Worm (Caenorhabditis elegans) whole organism, L1 larva: ENCODE results near the gene T22D1.1.

ENCODE experiments used
- C04F5.9 ChIP-seq: sonication (generic microtip); optimal IDR thresholded peaks from 2 replicates; lab custom pipeline; 2016; ENCODE audit warnings: missing genetic modification characterization, missing compliant biosample characterization
- C34B4.2 ChIP-seq: sonication (generic microtip); optimal IDR thresholded peaks from 2 replicates; lab custom pipeline; 2017; ENCODE audit warnings: mild to moderate bottlenecking, missing genetic modification characterization, missing compliant biosample characterization
- aly-2 ChIP-seq: fragments of 150-350 bp; optimal IDR thresholded peaks from 2 replicates; lab custom pipeline; 2014; ENCODE audit warnings: missing biosample characterization, missing genetic modification characterization
- ama-1 ChIP-seq: fragments of 150-350 bp; optimal IDR thresholded peaks from 2 replicates; lab custom pipeline; 2014
- ceh-82 ChIP-seq, 3 experiments: fragments of 150-350 bp in 1 of 3; sonication (generic microtip) in 2 of 3; optimal IDR thresholded peaks; 2 replicates each; lab custom pipeline; 2014 to 2017; ENCODE audit warnings: missing biosample characterization in 3 of 3, missing genetic modification characterization in 3 of 3
- ceh-90 ChIP-seq: sonication (generic microtip); optimal IDR thresholded peaks from 2 replicates; lab custom pipeline; 2016; ENCODE audit warnings: missing genetic modification characterization, missing compliant biosample characterization
- ces-1 ChIP-seq: fragments of 150-350 bp; optimal IDR thresholded peaks from 2 replicates; lab custom pipeline; 2014; ENCODE audit warnings: missing biosample characterization, missing genetic modification reagents, missing genetic modification characterization
- dpl-1 ChIP-seq, 3 experiments: fragments of 150-350 bp in 2 of 3; sonication (generic microtip) in 1 of 3; optimal IDR thresholded peaks; 2 replicates each; lab custom pipeline; 2014 to 2017; ENCODE audit warnings: missing biosample characterization in 3 of 3, missing genetic modification characterization in 3 of 3, missing genetic modification reagents in 3 of 3
- dsc-1 ChIP-seq: sonication (generic microtip); optimal IDR thresholded peaks from 2 replicates; lab custom pipeline; 2016; ENCODE audit warnings: mild to moderate bottlenecking, missing genetic modification characterization, missing compliant biosample characterization
- efl-3 ChIP-seq: fragments of 200-800 bp; sonication (Bioruptor generic); optimal IDR thresholded peaks from 2 replicates; lab custom pipeline; 2018; ENCODE audit warnings: mild to moderate bottlenecking, missing genetic modification characterization, missing compliant biosample characterization
- elt-2 ChIP-seq: sonication (generic microtip); optimal IDR thresholded peaks from 2 replicates; lab custom pipeline; 2016; ENCODE audit warnings: missing genetic modification characterization, mild to moderate bottlenecking, inconsistent platforms, missing compliant biosample characterization, missing genetic modification reagents
- elt-3 ChIP-seq, 6 experiments: fragments of 150-350 bp in 1 of 6; sonication (generic microtip); optimal IDR thresholded peaks; 2 replicates each; lab custom pipeline; 2017 to 2018; ENCODE audit warnings: missing biosample characterization in 6 of 6, missing genetic modification characterization in 6 of 6, inconsistent platforms in 1 of 6
- fkh-10 ChIP-seq: sonication (generic microtip); optimal IDR thresholded peaks from 2 replicates; lab custom pipeline; 2017; ENCODE audit warnings: missing biosample characterization, missing genetic modification reagents, missing genetic modification characterization
- fkh-8 ChIP-seq: sonication (generic microtip); optimal IDR thresholded peaks from 2 replicates; lab custom pipeline; 2016; ENCODE audit warnings: mild to moderate bottlenecking, missing genetic modification characterization, missing compliant biosample characterization
- hlh-4 ChIP-seq: sonication (generic microtip); optimal IDR thresholded peaks from 2 replicates; lab custom pipeline; 2016; ENCODE audit warnings: mild to moderate bottlenecking, missing genetic modification characterization, missing compliant biosample characterization
- hpl-2 ChIP-seq: fragments of 150-350 bp; optimal IDR thresholded peaks from 2 replicates; lab custom pipeline; 2014; ENCODE audit warnings: missing biosample characterization, missing genetic modification reagents, missing genetic modification characterization
- isw-1 ChIP-seq: fragments of 200-800 bp; sonication (Bioruptor generic); IDR thresholded peaks from 2 replicates; pipeline ENCODE4 v1.3.6; 2022; ENCODE audit warnings: missing genetic modification characterization, missing compliant biosample characterization
- lin-14 ChIP-seq: fragments of 200-800 bp; sonication (Bioruptor generic); optimal IDR thresholded peaks from 2 replicates; lab custom pipeline; 2018; ENCODE audit warnings: mild to moderate bottlenecking, missing genetic modification characterization, moderate library complexity, missing compliant biosample characterization
- lir-3 ChIP-seq: sonication (generic microtip); optimal IDR thresholded peaks from 2 replicates; lab custom pipeline; 2016; ENCODE audit warnings: mild to moderate bottlenecking, missing genetic modification characterization, moderate library complexity, missing compliant biosample characterization; ENCODE audit not compliant: poor library complexity
- lsy-2 ChIP-seq, 2 experiments: fragments of 150-350 bp; optimal IDR thresholded peaks; 2 replicates each; lab custom pipeline; 2014; ENCODE audit warnings: missing biosample characterization in 2 of 2, missing genetic modification characterization in 2 of 2
- mab-9 ChIP-seq: fragments of 200-800 bp; sonication (Bioruptor generic); IDR thresholded peaks from 2 replicates; pipeline ENCODE4 v1.3.6; 2022; ENCODE audit warnings: missing genetic modification reagents, missing genetic modification characterization, missing compliant biosample characterization
- mdl-1 ChIP-seq, 2 experiments: fragments of 150-350 bp; optimal IDR thresholded peaks; 2 replicates each; lab custom pipeline; 2014 to 2017; ENCODE audit warnings: missing biosample characterization in 2 of 2, missing genetic modification characterization in 2 of 2, inconsistent platforms in 1 of 2
- mef-2 ChIP-seq: fragments of 150-350 bp; optimal IDR thresholded peaks from 2 replicates; lab custom pipeline; 2014; ENCODE audit warnings: missing biosample characterization, missing genetic modification characterization
- mep-1 ChIP-seq: fragments of 150-350 bp; optimal IDR thresholded peaks from 2 replicates; lab custom pipeline; 2014; ENCODE audit warnings: missing biosample characterization, missing genetic modification characterization
- nhr-12 ChIP-seq: sonication (generic microtip); optimal IDR thresholded peaks from 2 replicates; lab custom pipeline; 2017; ENCODE audit warnings: missing biosample characterization, missing genetic modification characterization
- nhr-47 ChIP-seq: sonication (generic microtip); optimal IDR thresholded peaks from 2 replicates; lab custom pipeline; 2016; ENCODE audit warnings: mild to moderate bottlenecking, missing genetic modification characterization, moderate library complexity, missing compliant biosample characterization
- nhr-71 ChIP-seq: sonication (generic microtip); optimal IDR thresholded peaks from 2 replicates; lab custom pipeline; 2016; ENCODE audit warnings: mild to moderate bottlenecking, missing genetic modification characterization, moderate library complexity, missing compliant biosample characterization
- nhr-84 ChIP-seq: sonication (generic microtip); optimal IDR thresholded peaks from 2 replicates; lab custom pipeline; 2017; ENCODE audit warnings: missing biosample characterization, missing genetic modification characterization
- pax-3 ChIP-seq: fragments of 200-800 bp; sonication (Bioruptor generic); optimal IDR thresholded peaks from 2 replicates; lab custom pipeline; 2018; ENCODE audit warnings: mild to moderate bottlenecking, missing genetic modification characterization, moderate library complexity, missing compliant biosample characterization
- pqm-1 ChIP-seq: sonication (generic microtip); optimal IDR thresholded peaks from 3 replicates; lab custom pipeline; 2017; ENCODE audit warnings: missing biosample characterization, missing genetic modification characterization
- rnt-1 ChIP-seq: sonication (generic microtip); optimal IDR thresholded peaks from 2 replicates; lab custom pipeline; 2016; ENCODE audit warnings: mild to moderate bottlenecking, missing genetic modification characterization, moderate library complexity, missing compliant biosample characterization
- snpc-4 ChIP-seq: fragments of 150-350 bp; optimal IDR thresholded peaks from 2 replicates; lab custom pipeline; 2014; ENCODE audit warnings: missing biosample characterization, missing genetic modification characterization
- sup-37 ChIP-seq: fragments of 200-800 bp; sonication (Bioruptor generic); optimal IDR thresholded peaks from 2 replicates; lab custom pipeline; 2018; ENCODE audit warnings: mild to moderate bottlenecking, missing genetic modification characterization, missing compliant biosample characterization
- swsn-7 ChIP-seq: sonication (generic microtip); optimal IDR thresholded peaks from 2 replicates; lab custom pipeline; 2016; ENCODE audit warnings: missing genetic modification characterization, missing compliant biosample characterization
- tbx-2 ChIP-seq: sonication (generic microtip); optimal IDR thresholded peaks from 2 replicates; lab custom pipeline; 2016; ENCODE audit warnings: missing genetic modification characterization, missing compliant biosample characterization
- tlp-1 ChIP-seq: fragments of 150-350 bp; optimal IDR thresholded peaks from 2 replicates; lab custom pipeline; 2014; ENCODE audit warnings: missing biosample characterization, missing genetic modification characterization
- unc-86 ChIP-seq: sonication (generic microtip); optimal IDR thresholded peaks from 2 replicates; lab custom pipeline; 2016; ENCODE audit warnings: missing genetic modification characterization, missing compliant biosample characterization
- xbp-1 ChIP-seq: sonication (generic microtip); optimal IDR thresholded peaks from 2 replicates; lab custom pipeline; 2016; ENCODE audit warnings: missing genetic modification characterization, missing compliant biosample characterization

T22D1.1 gene

DNA sequence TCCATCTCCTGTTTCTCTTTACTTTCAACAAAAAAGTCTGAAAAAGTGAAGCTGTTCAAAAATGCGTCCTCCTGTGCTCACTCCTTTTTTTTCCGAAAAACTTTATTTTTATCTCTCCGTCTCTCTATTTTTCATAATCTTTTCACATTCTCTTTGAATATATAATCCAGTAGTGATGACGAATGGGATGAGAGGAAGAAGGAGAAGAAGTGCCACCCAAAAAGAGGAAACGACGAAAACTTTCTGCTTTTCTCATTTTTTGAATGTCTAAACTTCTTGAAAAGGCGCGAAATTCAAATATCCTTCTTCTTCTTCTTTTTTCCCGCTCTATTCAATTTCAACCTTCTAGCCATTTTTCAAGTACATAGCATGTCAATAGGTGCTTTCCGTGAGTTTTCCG, 31.5 kb downstream of the T22D1.1 start (continued):
- TF ChIP-seq snpc-4 (tag; lab: Kevin White, UChicago) (no peak), isw-1 (GFP tag; lab: Robert Waterston, UW) (peak; percentile 8; the same call in 1 of the 2 replicates), xbp-1 (tag; lab: Kevin White, UChicago) (no peak), tbx-2 (no peak), C34B4.2 (tag; lab: Kevin White, UChicago) (no peak), elt-3 (tag; optimal IDR thresholded peaks at IDR 0.05; lab: Kevin White, UChicago) (no peak), ama-1 (lab: Kevin White, UChicago) (no peak), nhr-47 (tag; lab: Kevin White, UChicago) (peak; percentile 24), pqm-1 (tag; lab: Kevin White, UChicago) (no peak), ceh-82 (tag; optimal IDR thresholded peaks at IDR 0.05; lab: Kevin White, UChicago) (no peak), dsc-1 (tag; lab: Kevin White, UChicago) (no peak), dpl-1 (GFP tag; optimal IDR thresholded peaks at IDR 0.05; lab: Kevin White, UChicago) (peak in 1 of 3 experiments; percentile 45), nhr-84 (no peak)

DNA sequence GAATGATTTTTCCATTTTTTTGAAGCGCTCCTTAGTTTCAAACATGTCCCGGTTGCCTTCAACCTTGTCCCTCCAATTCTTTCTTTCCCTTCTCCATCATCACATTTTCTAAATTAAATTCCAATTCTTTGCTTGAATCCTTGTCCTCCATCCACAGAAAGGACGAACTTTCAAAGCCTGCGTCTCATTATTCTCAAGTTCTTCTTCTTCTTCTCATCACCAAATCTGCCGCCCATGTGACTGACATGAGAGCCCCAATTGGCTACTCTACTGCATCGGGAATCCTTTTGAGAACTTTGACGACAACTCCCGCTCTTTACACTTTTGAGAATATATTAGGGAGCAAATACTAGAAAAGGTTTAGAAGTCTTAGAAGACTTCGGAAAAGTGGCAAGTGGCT, 33.5 kb downstream of the T22D1.1 start:
- TF ChIP-seq unc-86 (tag; lab: Kevin White, UChicago) (peak; percentile 56), isw-1 (GFP tag; lab: Robert Waterston, UW) (no peak; the same call in 1 of the 2 replicates), elt-3 (tag; optimal IDR thresholded peaks at IDR 0.05; lab: Kevin White, UChicago) (no peak), dsc-1 (tag; lab: Kevin White, UChicago) (peak; percentile 23), swsn-7 (tag; lab: Kevin White, UChicago) (peak; percentile 10), fkh-10 (GFP tag; lab: Kevin White, UChicago) (peak; percentile 76), ces-1 (GFP tag; lab: Kevin White, UChicago) (peak; percentile 46), elt-2 (tag; lab: Kevin White, UChicago) (no peak), rnt-1 (tag; lab: Kevin White, UChicago) (no peak), hpl-2 (GFP tag; lab: Kevin White, UChicago) (no peak), hlh-4 (no peak), nhr-12 (no peak), lin-14 (GFP tag; lab: Kevin White, UChicago) (peak; percentile 85), nhr-71 (tag; lab: Kevin White, UChicago) (peak; percentile 39), mep-1 (tag; lab: Kevin White, UChicago) (peak; percentile 8), mdl-1 (tag; optimal IDR thresholded peaks at IDR 0.05; lab: Kevin White, UChicago) (no peak), mef-2 (tag; lab: Kevin White, UChicago) (no peak), lsy-2 (tag; optimal IDR thresholded peaks at IDR 0.05; lab: Kevin White, UChicago) (peak in 1 of 2 experiments; percentile 29), nhr-47 (tag; lab: Kevin White, UChicago) (peak; percentile 19), ceh-90 (tag; lab: Kevin White, UChicago) (no peak), C34B4.2 (tag; lab: Kevin White, UChicago) (no peak), pax-3 (tag; lab: Kevin White, UChicago) (no peak), tbx-2 (peak; percentile 15), fkh-8 (peak; percentile 20), lir-3 (no peak), C04F5.9 (tag; lab: Kevin White, UChicago) (no peak), sup-37 (GFP tag; lab: Kevin White, UChicago) (no peak)
- TF ChIP-seq, all 84 proteins: peak for 12

DNA sequence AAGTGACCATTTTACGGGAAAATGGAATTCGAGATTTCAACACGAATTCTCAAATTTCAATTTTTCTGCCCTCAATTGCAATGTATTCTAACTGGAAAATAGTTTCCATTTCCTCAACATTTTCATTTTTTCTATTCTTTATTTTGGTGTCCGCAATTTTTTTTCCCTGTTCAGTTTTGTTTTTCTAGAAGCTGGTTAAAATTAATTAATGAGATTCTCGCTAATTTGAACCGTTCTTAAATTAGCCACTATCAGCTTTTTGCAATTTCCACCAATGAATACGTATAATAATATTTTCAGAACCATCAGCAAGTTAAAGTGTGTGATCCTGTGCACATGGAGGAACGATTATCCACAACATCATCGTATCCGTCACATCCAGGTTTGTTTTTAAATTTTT, 34.2 kb downstream of the T22D1.1 start, which contains the start of gene jnk-1:
Gene jnk-1 (plus strand): TSS at position 301 of the 400 bp plus-strand sequence.
- no peak for TF ChIP-seq nhr-71 (tag; lab: Kevin White, UChicago)
- TF ChIP-seq aly-2 = no peak
- no peak for TF ChIP-seq nhr-12
- no peak for TF ChIP-seq mab-9
- no peak for TF ChIP-seq swsn-7 (tag; lab: Kevin White, UChicago)
- no peak for TF ChIP-seq efl-3 (GFP tag; lab: Kevin White, UChicago)
- no peak for TF ChIP-seq elt-2 (tag; lab: Kevin White, UChicago)
- no peak for TF ChIP-seq pax-3 (tag; lab: Kevin White, UChicago)
- TF ChIP-seq tlp-1 (tag; lab: Kevin White, UChicago) = no peak
- no peak for TF ChIP-seq sup-37 (GFP tag; lab: Kevin White, UChicago)
- no peak for TF ChIP-seq ama-1 (lab: Kevin White, UChicago)
- TF ChIP-seq unc-86 (tag; lab: Kevin White, UChicago) = no peak
- TF ChIP-seq mef-2 (tag; lab: Kevin White, UChicago) = no peak
- no peak for TF ChIP-seq C04F5.9 (tag; lab: Kevin White, UChicago)
